Worm (Caenorhabditis elegans): Measurements from ENCODE around the gene slc-25A18.1.

Gene slc-25A18.1

DNA sequence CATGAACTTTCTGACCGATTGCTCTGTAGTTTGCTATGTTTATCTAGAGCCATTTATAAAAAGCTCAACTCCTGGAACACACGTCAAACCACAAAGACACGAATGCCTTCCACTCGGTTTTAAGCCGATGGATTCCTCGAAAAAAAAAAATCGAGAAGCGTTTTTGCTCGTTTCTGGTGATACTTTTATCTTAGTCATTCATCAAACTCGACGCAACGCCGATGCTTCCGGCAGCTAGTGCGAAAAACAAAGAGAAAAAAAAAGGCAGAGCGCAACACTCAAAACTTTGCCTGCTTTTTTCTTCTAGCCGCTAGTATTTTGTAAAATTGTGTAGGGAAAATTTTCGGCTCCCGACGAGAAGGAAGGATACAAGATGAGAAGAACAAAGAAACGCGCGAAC, 23.8 kb upstream of the slc-25A18.1 start:
- no peak for TF ChIP-seq ama-1 (optimal IDR thresholded peaks at IDR 0.05)
- peak; percentile 45 for TF ChIP-seq elt-1 (tag; optimal IDR thresholded peaks at IDR 0.05)
- TF ChIP-seq lin-39 (tag; optimal IDR thresholded peaks at IDR 0.05), result peak; percentile 88

DNA sequence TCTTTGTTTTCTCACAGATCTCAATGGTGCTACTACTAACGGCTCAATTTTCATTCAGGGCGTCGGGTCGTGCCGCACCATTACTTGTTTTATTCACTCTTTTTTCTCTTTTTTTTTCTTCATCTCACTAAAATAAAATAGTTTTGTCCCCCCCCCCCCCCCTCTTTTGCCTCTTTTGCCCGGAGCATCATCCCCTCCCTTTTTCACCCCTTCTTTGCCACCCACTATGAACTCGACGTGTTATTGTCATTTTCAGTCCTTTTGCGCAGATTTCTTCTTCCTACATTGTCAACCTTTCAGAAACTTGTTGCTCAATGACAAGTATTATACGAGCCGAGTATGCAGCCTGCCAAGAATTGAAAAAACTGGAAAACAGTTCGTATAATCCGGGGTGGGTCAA, 22.3 kb upstream of the slc-25A18.1 start, which contains the start of gene seb-3:
TSS of gene seb-3 (plus strand) at position 301 of the 400 bp plus-strand sequence.
- no peak for TF ChIP-seq ceh-82 (tag; optimal IDR thresholded peaks at IDR 0.05)
- TF ChIP-seq ceh-16 (tag; optimal IDR thresholded peaks at IDR 0.05), result no peak
- TF ChIP-seq nhr-12 (tag; optimal IDR thresholded peaks at IDR 0.05), result no peak
- TF ChIP-seq aly-2 (tag; optimal IDR thresholded peaks at IDR 0.05), result no peak
- no peak for TF ChIP-seq nhr-237 (tag; optimal IDR thresholded peaks at IDR 0.05)
- TF ChIP-seq egl-27 (tag; optimal IDR thresholded peaks at IDR 0.05), result no peak
- TF ChIP-seq ceh-9 (tag; optimal IDR thresholded peaks at IDR 0.05), result no peak
- TF ChIP-seq nhr-76 (tag; optimal IDR thresholded peaks at IDR 0.05), result no peak
- TF ChIP-seq nhr-11 (tag; optimal IDR thresholded peaks at IDR 0.05), result no peak
- no peak for TF ChIP-seq daf-12 (tag; optimal IDR thresholded peaks at IDR 0.05)
- TF ChIP-seq hmg-11 (tag; optimal IDR thresholded peaks at IDR 0.05), result no peak

ce11 chrX:15016102-15016501, 12.4 kb upstream of the slc-25A18.1 start:
- TF ChIP-seq lin-39 (tag; optimal IDR thresholded peaks at IDR 0.05) (no peak), nfya-1 (tag; optimal IDR thresholded peaks at IDR 0.05; ENCODE audit: insufficient read depth) (peak; percentile 2)

ce11 chrX:15013941-15014453, 10.3 kb upstream of the slc-25A18.1 start:
- TF ChIP-seq R02D3.7 (tag; optimal IDR thresholded peaks at IDR 0.05), result no peak
- TF ChIP-seq nfya-1 (tag; optimal IDR thresholded peaks at IDR 0.05; ENCODE audit: insufficient read depth), result peak; percentile 15
- TF ChIP-seq lin-39 (tag; optimal IDR thresholded peaks at IDR 0.05), result peak; percentile 19
- TF ChIP-seq egl-5 (tag; optimal IDR thresholded peaks at IDR 0.05), result peak; percentile 81

DNA sequence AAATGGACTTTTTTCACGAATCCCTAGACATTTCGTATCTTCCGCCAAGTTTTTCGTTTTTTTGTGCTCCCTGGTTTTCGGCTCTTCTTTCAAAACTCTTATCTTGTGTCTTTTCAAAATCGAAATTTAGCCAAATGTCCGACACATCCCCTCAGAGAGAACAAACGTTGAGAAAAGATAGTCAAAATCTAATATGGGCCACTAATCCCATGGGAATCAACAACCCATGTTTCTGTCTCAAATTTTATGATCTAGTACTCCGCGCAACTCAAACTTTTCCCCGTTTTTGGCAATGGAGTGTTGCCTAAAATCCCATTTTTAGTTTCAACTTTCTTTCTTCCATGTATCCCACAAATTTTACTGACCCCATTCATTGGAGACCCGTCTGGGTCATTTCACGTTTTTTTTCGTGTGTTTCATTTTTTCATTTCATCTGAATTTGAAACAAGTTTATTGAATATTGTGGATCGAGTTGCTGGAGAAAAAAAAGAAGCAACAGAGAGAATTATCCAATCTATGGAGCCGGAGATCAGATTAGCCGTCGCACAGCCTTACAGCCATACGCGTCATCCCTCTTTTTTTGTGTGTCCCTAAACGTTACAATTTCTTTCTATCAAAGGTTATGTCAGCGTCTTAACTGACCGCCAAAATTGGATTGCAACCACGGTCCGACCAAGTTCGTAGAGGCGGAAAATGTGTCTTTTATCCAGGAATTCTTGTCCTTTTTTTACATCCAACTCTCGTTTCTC, 8.0 kb upstream of the slc-25A18.1 start:
- peak; percentile 84 for TF ChIP-seq fkh-10 (GFP tag; optimal IDR thresholded peaks at IDR 0.05)
- TF ChIP-seq fkh-2 (tag; optimal IDR thresholded peaks at IDR 0.05), result no peak

ce11 chrX:15010941-15011340, 7.2 kb upstream of the slc-25A18.1 start:
- TF ChIP-seq nhr-28 (tag; optimal IDR thresholded peaks at IDR 0.05), result no peak
- TF ChIP-seq ZK546.5 (tag; optimal IDR thresholded peaks at IDR 0.05), result no peak
- no peak for TF ChIP-seq lin-15B (tag; optimal IDR thresholded peaks at IDR 0.05)
- TF ChIP-seq aly-2 (tag; optimal IDR thresholded peaks at IDR 0.05), result no peak
- no peak for TF ChIP-seq lin-39 (tag; optimal IDR thresholded peaks at IDR 0.05)
- no peak for TF ChIP-seq ztf-11 (tag; optimal IDR thresholded peaks at IDR 0.05)
- no peak for TF ChIP-seq egl-5 (tag; optimal IDR thresholded peaks at IDR 0.05)
- TF ChIP-seq nfya-1 (tag; optimal IDR thresholded peaks at IDR 0.05; ENCODE audit: insufficient read depth), result no peak
- TF ChIP-seq unc-39 (tag; optimal IDR thresholded peaks at IDR 0.05), result no peak
- no peak for TF ChIP-seq pha-4 (tag; optimal IDR thresholded peaks at IDR 0.05)
- TF ChIP-seq fos-1 (tag; optimal IDR thresholded peaks at IDR 0.05), result no peak
- TF ChIP-seq nhr-43 (tag; optimal IDR thresholded peaks at IDR 0.05; ENCODE audit: poor library complexity, severe bottlenecking), result no peak
- TF ChIP-seq ztf-4 (tag; optimal IDR thresholded peaks at IDR 0.05), result no peak
- TF ChIP-seq fkh-10 (GFP tag; optimal IDR thresholded peaks at IDR 0.05), result no peak
- no peak for TF ChIP-seq nhr-237 (tag; optimal IDR thresholded peaks at IDR 0.05)
- no peak for TF ChIP-seq pqm-1 (tag; optimal IDR thresholded peaks at IDR 0.05)
- no peak for TF ChIP-seq elt-3 (tag; optimal IDR thresholded peaks at IDR 0.05)
- TF ChIP-seq nhr-12 (tag; optimal IDR thresholded peaks at IDR 0.05), result no peak
- no peak for TF ChIP-seq ceh-28 (tag; optimal IDR thresholded peaks at IDR 0.05)
- TF ChIP-seq eor-1 (tag; optimal IDR thresholded peaks at IDR 0.05), result no peak

Measured in whole organism, L3 larva.